Worm (Caenorhabditis elegans) whole organism, mixed stage, embryonic: ENCODE results near the gene sri-46.

Experiments
- bed-3 ChIP-seq: fragments of 200-800 bp; sonication (Bioruptor generic); optimal IDR thresholded peaks from 3 replicates; lab custom pipeline; 2018; ENCODE audit warnings: mild to moderate bottlenecking, missing genetic modification characterization, moderate library complexity, missing compliant biosample characterization
- elt-1 ChIP-seq: sonication (generic microtip); optimal IDR thresholded peaks from 2 replicates; lab custom pipeline; 2017; ENCODE audit warnings: missing genetic modification characterization, mild to moderate bottlenecking, missing compliant biosample characterization, antibody characterized with exemption, moderate library complexity, borderline replicate concordance; ENCODE audit not compliant: insufficient read depth
- lin-13 ChIP-seq: fragments of 150-350 bp; optimal IDR thresholded peaks from 2 replicates; lab custom pipeline; 2014; ENCODE audit warnings: missing biosample characterization, missing genetic modification characterization
- mls-2 ChIP-seq: sonication (generic microtip); optimal IDR thresholded peaks from 2 replicates; lab custom pipeline; 2016; ENCODE audit warnings: mild to moderate bottlenecking, missing genetic modification characterization, moderate library complexity, missing compliant biosample characterization
- nhr-28 ChIP-seq: fragments of 150-350 bp; optimal IDR thresholded peaks from 2 replicates; lab custom pipeline; 2014; ENCODE audit warnings: missing biosample characterization, missing genetic modification characterization
- nhr-76 ChIP-seq: sonication (generic microtip); optimal IDR thresholded peaks from 2 replicates; lab custom pipeline; 2017; ENCODE audit warnings: missing biosample characterization, missing genetic modification characterization
- tbx-8 ChIP-seq: fragments of 200-800 bp; sonication (Bioruptor generic); optimal IDR thresholded peaks from 2 replicates; lab custom pipeline; 2018; ENCODE audit warnings: mild to moderate bottlenecking, missing genetic modification characterization, moderate library complexity, missing compliant biosample characterization
- unc-39 ChIP-seq: fragments of 150-350 bp; optimal IDR thresholded peaks from 2 replicates; lab custom pipeline; 2014; ENCODE audit warnings: missing biosample characterization, missing genetic modification characterization
- unc-62 ChIP-seq: fragments of 150-350 bp; optimal IDR thresholded peaks from 2 replicates; lab custom pipeline; 2014; ENCODE audit warnings: missing biosample characterization, missing genetic modification reagents, missing genetic modification characterization
- ztf-11 ChIP-seq: fragments of 150-350 bp; optimal IDR thresholded peaks from 2 replicates; lab custom pipeline; 2014; ENCODE audit warnings: missing biosample characterization, missing genetic modification characterization

- TF ChIP-seq nhr-28 = no peak
- no peak for TF ChIP-seq tbx-8 (GFP tag; lab: Kevin White, UChicago)
- TF ChIP-seq bed-3 (GFP tag; lab: Kevin White, UChicago) = no peak
- no peak for TF ChIP-seq nhr-76
- no peak for TF ChIP-seq unc-39 (tag; lab: Kevin White, UChicago)
- TF ChIP-seq elt-1 = no peak
- TF ChIP-seq ztf-11 (tag; lab: Kevin White, UChicago) = no peak
- no peak for TF ChIP-seq mls-2 (tag; lab: Kevin White, UChicago)
- no peak for TF ChIP-seq unc-62 (GFP tag; lab: Kevin White, UChicago)
- TF ChIP-seq lin-13 (tag; lab: Kevin White, UChicago) = no peak
Observed at ce11 chrII:680612-681011, 9.7 kb upstream of the sri-46 start, which contains the start of the genes T02H6.10 and T02H6.8.
